Fruit fly (Drosophila melanogaster) whole organism, adult: ENCODE measurements around the gene CG12811.

Source experiments
- CG11617 ChIP-seq: fragments of 200-800 bp; sonication (Bioruptor generic); optimal IDR thresholded peaks from 2 replicates; lab custom pipeline; 2017; ENCODE audit warnings: mild to moderate bottlenecking, missing biosample characterization, missing genetic modification reagents, missing genetic modification characterization
- CG12768 ChIP-seq: fragments of 200-800 bp; sonication (Bioruptor generic); optimal IDR thresholded peaks from 2 replicates; lab custom pipeline; 2017; ENCODE audit warnings: missing biosample characterization, missing genetic modification characterization, mild to moderate bottlenecking, moderate library complexity, missing genetic modification reagents
- CG14711 ChIP-seq: fragments of 200-800 bp; sonication (Bioruptor generic); optimal IDR thresholded peaks from 2 replicates; lab custom pipeline; 2018; ENCODE audit warnings: missing biosample characterization, mild to moderate bottlenecking, missing genetic modification characterization, moderate library complexity
- CG1620 ChIP-seq: fragments of 200-800 bp; sonication (Bioruptor generic); optimal IDR thresholded peaks from 2 replicates; lab custom pipeline; 2016; ENCODE audit warnings: missing biosample characterization, missing genetic modification characterization
- CG33017 ChIP-seq: fragments of 200-800 bp; sonication (Bioruptor generic); optimal IDR thresholded peaks from 2 replicates; lab custom pipeline; 2018; ENCODE audit warnings: missing biosample characterization, mild to moderate bottlenecking, missing genetic modification characterization, moderate library complexity
- CG5204 ChIP-seq: fragments of 200-800 bp; sonication (Bioruptor generic); optimal IDR thresholded peaks from 2 replicates; lab custom pipeline; 2016; ENCODE audit warnings: missing biosample characterization, missing genetic modification characterization
- CG7045 ChIP-seq: fragments of 200-800 bp; sonication (Bioruptor generic); optimal IDR thresholded peaks from 2 replicates; lab custom pipeline; 2017; ENCODE audit warnings: missing biosample characterization, mild to moderate bottlenecking, missing genetic modification characterization
- CG7101 ChIP-seq: fragments of 200-800 bp; sonication (Bioruptor generic); optimal IDR thresholded peaks from 2 replicates; lab custom pipeline; 2018; ENCODE audit warnings: missing biosample characterization, mild to moderate bottlenecking, missing genetic modification characterization, moderate library complexity
- Clk ChIP-seq: fragments of 200-800 bp; sonication (Bioruptor generic); optimal IDR thresholded peaks from 2 replicates; lab custom pipeline; 2017; ENCODE audit warnings: missing biosample characterization, missing genetic modification characterization
- Crg-1 ChIP-seq: fragments of 200-800 bp; sonication (Bioruptor generic); optimal IDR thresholded peaks from 2 replicates; lab custom pipeline; 2016; ENCODE audit warnings: missing biosample characterization, missing genetic modification characterization
- Hr96 ChIP-seq: fragments of 200-800 bp; sonication (Bioruptor generic); optimal IDR thresholded peaks from 2 replicates; lab custom pipeline; 2016; ENCODE audit warnings: missing biosample characterization, missing genetic modification characterization
- Mnt ChIP-seq: fragments of 200-800 bp; sonication (Bioruptor generic); optimal IDR thresholded peaks from 2 replicates; lab custom pipeline; 2016; ENCODE audit warnings: missing biosample characterization, mild to moderate bottlenecking, missing genetic modification characterization
- bab1 ChIP-seq: fragments of 200-800 bp; sonication (Bioruptor generic); optimal IDR thresholded peaks from 3 replicates; lab custom pipeline; 2019; ENCODE audit warnings: missing biosample characterization, mild to moderate bottlenecking, missing genetic modification characterization, moderate library complexity
- cic ChIP-seq: fragments of 200-800 bp; sonication (Bioruptor generic); optimal IDR thresholded peaks from 2 replicates; lab custom pipeline; 2017; ENCODE audit warnings: missing biosample characterization, mild to moderate bottlenecking, missing genetic modification characterization, moderate library complexity
- cnc ChIP-seq, 2 experiments: fragments of >200 bp; optimal IDR thresholded peaks; 2 replicates each; lab custom pipeline; 2017
- kay ChIP-seq: fragments of 200-800 bp; sonication (Bioruptor generic); peaks from one replicate; lab custom pipeline; 2016; ENCODE audit warnings: missing biosample characterization, missing genetic modification characterization, borderline replicate concordance
- ovo ChIP-seq: fragments of 200-800 bp; sonication (Bioruptor generic); optimal IDR thresholded peaks from 2 replicates; lab custom pipeline; 2016; ENCODE audit warnings: missing biosample characterization, missing genetic modification characterization
- pad ChIP-seq: fragments of 200-800 bp; sonication (Bioruptor generic); optimal IDR thresholded peaks from 3 replicates; lab custom pipeline; 2017; ENCODE audit warnings: missing biosample characterization, missing genetic modification characterization, mild to moderate bottlenecking, moderate library complexity, missing genetic modification reagents
- tj ChIP-seq: fragments of 200-800 bp; sonication (Bioruptor generic); optimal IDR thresholded peaks from 3 replicates; lab custom pipeline; 2017; ENCODE audit warnings: missing biosample characterization, mild to moderate bottlenecking, missing genetic modification characterization, moderate library complexity
- toe ChIP-seq: fragments of 200-800 bp; sonication (Bioruptor generic); optimal IDR thresholded peaks from 2 replicates; lab custom pipeline; 2016; ENCODE audit warnings: missing biosample characterization, missing genetic modification characterization

Gene CG12811

DNA sequence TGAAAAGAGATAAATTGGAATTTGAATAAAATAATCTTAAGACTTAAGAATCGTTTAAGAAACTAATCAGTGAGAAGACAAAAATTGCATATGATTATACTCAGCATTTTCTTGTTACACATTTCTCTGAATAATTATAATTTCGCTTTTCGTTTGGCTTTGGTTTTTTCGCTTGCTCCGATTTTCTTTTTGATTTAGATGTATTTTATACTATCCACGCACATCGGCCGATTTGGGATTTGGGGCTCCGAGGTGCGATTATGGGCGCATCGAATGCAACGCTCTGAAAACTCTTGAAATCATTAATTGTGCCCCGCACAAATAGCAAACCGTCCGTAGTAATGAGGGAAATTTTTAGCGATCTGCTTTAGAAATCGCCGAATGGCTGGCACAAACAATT, 42.9 kb upstream of the CG12811 start:
- no peak for TF ChIP-seq ovo
- TF ChIP-seq bab1 (GFP tag; lab: Kevin White, UChicago), result no peak
- peak; percentile 95 for TF ChIP-seq kay (GFP tag; lab: Kevin White, UChicago)

DNA sequence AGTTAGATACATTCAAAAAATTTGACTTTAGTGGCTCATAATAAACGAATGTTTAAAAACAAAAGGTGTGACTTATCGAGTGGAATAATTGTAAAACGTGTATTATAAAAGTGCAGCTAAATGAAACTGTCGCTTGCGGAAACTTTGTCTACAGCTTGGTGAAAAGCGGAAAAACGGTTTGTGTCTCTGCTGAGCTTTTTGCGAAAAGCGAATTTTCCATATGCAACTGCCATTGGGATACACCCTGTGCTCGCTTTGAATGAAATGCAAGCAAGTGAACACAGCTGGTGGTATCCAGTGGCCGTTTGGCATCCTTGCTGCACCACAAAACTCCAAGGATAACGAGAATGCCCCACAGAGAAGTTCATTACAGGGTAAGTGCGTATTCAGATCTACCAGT, 42.3 kb upstream of the CG12811 start:
- TF ChIP-seq cic (peak; percentile 42), Clk (GFP tag; lab: Kevin White, UChicago) (no peak)

dm6 chr3R:10089171-10089664, 40.6 kb upstream of the CG12811 start:
- TF ChIP-seq toe (GFP tag; lab: Kevin White, UChicago), result no peak
- TF ChIP-seq CG7045 (GFP tag; lab: Kevin White, UChicago), result no peak
- peak; percentile 33 to 59 for TF ChIP-seq cnc (optimal IDR thresholded peaks at IDR 0.05; lab: Kevin White, UChicago)
- peak; percentile 67 for TF ChIP-seq pad (GFP tag; lab: Kevin White, UChicago)
- no peak for TF ChIP-seq CG1620 (GFP tag; lab: Kevin White, UChicago)
- TF ChIP-seq CG7101 (tag; lab: Kevin White, UChicago), result peak; percentile 12
- TF ChIP-seq cic, result peak; percentile 97
- peak; percentile 48 for TF ChIP-seq Clk (GFP tag; lab: Kevin White, UChicago)
- TF ChIP-seq CG5204 (GFP tag; lab: Kevin White, UChicago), result no peak
- TF ChIP-seq CG33017, result peak; percentile 56
- TF ChIP-seq Crg-1 (GFP tag; lab: Kevin White, UChicago), result no peak
- peak; percentile 78 for TF ChIP-seq Mnt (GFP tag; lab: Kevin White, UChicago)
- no peak for TF ChIP-seq kay (GFP tag; lab: Kevin White, UChicago)
- TF ChIP-seq CG12768 (GFP tag; lab: Kevin White, UChicago), result peak; percentile 83
- peak; percentile 99 for TF ChIP-seq tj
- no peak for TF ChIP-seq Hr96 (GFP tag; lab: Kevin White, UChicago)
- TF ChIP-seq CG14711 (tag; lab: Kevin White, UChicago), result peak; percentile 22
- no peak for TF ChIP-seq ovo
- no peak for TF ChIP-seq bab1 (GFP tag; lab: Kevin White, UChicago)
- no peak for TF ChIP-seq CG11617

DNA sequence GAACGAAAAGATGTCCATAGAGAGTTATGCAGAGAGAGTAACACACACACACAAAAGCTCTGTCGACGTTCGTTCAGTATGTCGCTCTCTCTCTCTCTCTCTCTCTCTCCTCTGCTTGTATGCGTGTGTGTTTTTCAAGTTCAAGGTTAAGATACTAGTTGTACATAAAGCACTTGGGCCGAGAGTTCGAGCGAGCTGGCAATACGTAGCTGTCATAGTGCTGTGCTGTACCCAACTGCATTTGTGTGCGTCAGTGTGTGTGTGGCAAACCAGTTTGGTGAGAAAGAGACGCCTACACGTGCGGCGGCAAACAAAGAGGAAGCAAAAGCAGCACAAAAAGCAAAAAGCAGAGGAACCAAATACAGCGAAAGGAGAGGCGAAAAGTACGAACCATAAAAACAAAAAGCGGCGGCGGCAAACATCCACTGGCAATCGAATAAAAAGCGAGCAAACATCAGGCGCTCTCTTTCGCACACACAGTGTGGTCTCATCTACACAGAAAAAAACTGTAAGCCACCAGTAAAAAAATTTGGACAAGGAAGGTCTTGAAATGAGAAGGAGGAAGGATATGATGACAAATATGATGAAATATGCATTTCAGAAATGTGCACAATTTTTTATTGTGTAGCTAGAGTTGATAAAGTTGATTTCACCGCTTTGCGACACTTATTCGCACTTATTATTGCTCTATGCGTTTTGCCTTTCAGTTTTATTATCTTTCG, 38.8 kb upstream of the CG12811 start:
- TF ChIP-seq ovo, result no peak
- peak; percentile 86 for TF ChIP-seq CG11617
- no peak for TF ChIP-seq kay (GFP tag; lab: Kevin White, UChicago)
- TF ChIP-seq CG14711 (tag; lab: Kevin White, UChicago), result peak; percentile 67
- TF ChIP-seq tj, result peak; percentile 87
- no peak for TF ChIP-seq cnc (optimal IDR thresholded peaks at IDR 0.05; lab: Kevin White, UChicago)
- peak; percentile 83 for TF ChIP-seq CG7045 (GFP tag; lab: Kevin White, UChicago)
- TF ChIP-seq Mnt (GFP tag; lab: Kevin White, UChicago), result peak; percentile 90
- TF ChIP-seq toe (GFP tag; lab: Kevin White, UChicago), result peak; percentile 59
- peak; percentile 77 for TF ChIP-seq Hr96 (GFP tag; lab: Kevin White, UChicago)
- peak; percentile 67 for TF ChIP-seq pad (GFP tag; lab: Kevin White, UChicago)
- peak; percentile 76 for TF ChIP-seq Clk (GFP tag; lab: Kevin White, UChicago)
- TF ChIP-seq bab1 (GFP tag; lab: Kevin White, UChicago), result peak; percentile 27
- TF ChIP-seq CG5204 (GFP tag; lab: Kevin White, UChicago), result no peak
- peak; percentile 72 for TF ChIP-seq CG12768 (GFP tag; lab: Kevin White, UChicago)
- TF ChIP-seq CG1620 (GFP tag; lab: Kevin White, UChicago), result peak; percentile 54
- peak; percentile 17 for TF ChIP-seq Crg-1 (GFP tag; lab: Kevin White, UChicago)
- peak; percentile 80 for TF ChIP-seq CG7101 (tag; lab: Kevin White, UChicago)
- peak; percentile 84 for TF ChIP-seq cic
- peak; percentile 67 for TF ChIP-seq CG33017

- TF ChIP-seq Clk (GFP tag; lab: Kevin White, UChicago) (no peak), CG5204 (GFP tag; lab: Kevin White, UChicago) (no peak), pad (GFP tag; lab: Kevin White, UChicago) (no peak), Crg-1 (GFP tag; lab: Kevin White, UChicago) (no peak), toe (GFP tag; lab: Kevin White, UChicago) (no peak), CG7045 (GFP tag; lab: Kevin White, UChicago) (no peak), tj (no peak), Mnt (GFP tag; lab: Kevin White, UChicago) (no peak), CG7101 (tag; lab: Kevin White, UChicago) (no peak), ovo (no peak), CG14711 (tag; lab: Kevin White, UChicago) (no peak), kay (GFP tag; lab: Kevin White, UChicago) (no peak), CG33017 (no peak), cic (no peak), CG12768 (GFP tag; lab: Kevin White, UChicago) (no peak)
These were observed 38.1 kb upstream of the CG12811 start for dm6 chr3R:10086683-10087082.

DNA sequence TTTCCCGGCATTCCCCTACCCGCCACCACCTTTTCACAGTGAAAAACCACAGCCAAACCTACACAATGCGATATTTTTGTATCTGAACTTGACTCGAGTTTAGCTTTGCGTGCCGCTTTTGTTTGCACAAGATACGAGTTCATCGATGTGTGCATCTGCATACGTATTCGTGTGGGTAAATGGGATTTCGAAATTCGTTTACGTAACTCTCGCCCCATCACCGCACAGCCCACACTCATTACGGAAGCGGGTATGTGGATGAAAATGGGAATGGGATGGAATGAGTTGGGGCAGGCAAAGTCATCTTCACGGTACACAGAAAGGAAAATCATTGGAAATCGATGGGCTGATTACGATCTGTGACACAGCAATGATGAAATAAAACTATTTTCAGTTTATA, 37.6 kb upstream of the CG12811 start:
- TF ChIP-seq CG1620 (GFP tag; lab: Kevin White, UChicago) (no peak), CG11617 (no peak), kay (GFP tag; lab: Kevin White, UChicago) (no peak), cic (peak; percentile 50), ovo (no peak), toe (GFP tag; lab: Kevin White, UChicago) (peak; percentile 43), bab1 (GFP tag; lab: Kevin White, UChicago) (no peak), CG7045 (GFP tag; lab: Kevin White, UChicago) (no peak), pad (GFP tag; lab: Kevin White, UChicago) (no peak)
